Fruit fly (Drosophila melanogaster) whole organism, prepupa: ENCODE measurements around the gene Miga.
A peak's percentile ranks its signal among the peaks of the same experiment; 100 is the strongest.

Source experiments
- CG10631 ChIP-seq: fragments of 200-800 bp; sonication (Bioruptor generic); optimal IDR thresholded peaks from 2 replicates; lab custom pipeline; 2016; ENCODE audit warnings: missing biosample characterization, missing genetic modification characterization
- CG1621 ChIP-seq: fragments of 200-800 bp; sonication (Bioruptor generic); optimal IDR thresholded peaks from 3 replicates; lab custom pipeline; 2018; ENCODE audit warnings: missing biosample characterization, mild to moderate bottlenecking, missing genetic modification characterization
- CG3919 ChIP-seq: fragments of 200-800 bp; sonication (Bioruptor generic); optimal IDR thresholded peaks from 3 replicates; lab custom pipeline; 2016; ENCODE audit warnings: missing biosample characterization, missing genetic modification characterization
- Eip93F ChIP-seq: fragments of 200-800 bp; sonication (Bioruptor generic); optimal IDR thresholded peaks from 2 replicates; lab custom pipeline; 2016; ENCODE audit warnings: missing biosample characterization, mild to moderate bottlenecking, missing genetic modification characterization
- Gug ChIP-seq: fragments of 200-800 bp; sonication (Bioruptor generic); IDR thresholded peaks from 2 replicates; pipeline ENCODE4 v1.3.6; 2022; ENCODE audit warnings: missing biosample characterization, missing genetic modification characterization
- Hr4 ChIP-seq: fragments of 200-800 bp; sonication (Bioruptor generic); optimal IDR thresholded peaks from 3 replicates; lab custom pipeline; 2016; ENCODE audit warnings: missing biosample characterization, missing genetic modification characterization
- Met ChIP-seq: fragments of 200-800 bp; sonication (Bioruptor generic); optimal IDR thresholded peaks from 3 replicates; lab custom pipeline; 2016; ENCODE audit warnings: missing biosample characterization, missing genetic modification characterization
- net ChIP-seq: fragments of 200-800 bp; sonication (Bioruptor generic); optimal IDR thresholded peaks from 3 replicates; lab custom pipeline; 2016; ENCODE audit warnings: missing biosample characterization, missing genetic modification characterization

DNA sequence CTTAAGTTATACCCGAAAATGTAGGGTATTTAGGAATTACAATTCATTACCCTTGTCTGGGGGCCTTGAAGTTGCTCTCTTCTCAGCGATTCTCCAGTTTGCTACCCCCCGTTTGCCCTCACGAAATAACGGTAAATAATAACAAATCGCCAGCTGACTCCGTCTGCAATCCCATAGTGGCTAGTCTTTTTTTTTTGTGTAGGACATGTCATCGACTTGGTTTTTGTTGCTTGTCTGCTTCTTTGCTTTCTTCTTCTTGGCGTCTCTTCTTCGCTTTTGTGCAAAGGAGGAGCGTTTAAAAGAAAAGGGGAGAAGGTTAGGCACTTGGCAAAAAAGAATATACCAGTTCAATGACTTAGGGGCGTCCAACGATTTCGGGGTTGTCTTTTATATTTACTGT is 21.4 kb downstream of the Miga start:
- TF ChIP-seq CG1621 (no peak), CG3919 (GFP tag; lab: Kevin White, UChicago) (no peak), Gug (no peak), Met (GFP tag; lab: Kevin White, UChicago) (peak; percentile 4), Hr4 (GFP tag; lab: Kevin White, UChicago) (no peak), Eip93F (GFP tag; lab: Kevin White, UChicago) (no peak), net (GFP tag; lab: Kevin White, UChicago) (no peak), CG10631 (GFP tag; lab: Kevin White, UChicago) (no peak)
